Worm (Caenorhabditis elegans): ENCODE measurements around the gene dlst-1.

Gene dlst-1

DNA sequence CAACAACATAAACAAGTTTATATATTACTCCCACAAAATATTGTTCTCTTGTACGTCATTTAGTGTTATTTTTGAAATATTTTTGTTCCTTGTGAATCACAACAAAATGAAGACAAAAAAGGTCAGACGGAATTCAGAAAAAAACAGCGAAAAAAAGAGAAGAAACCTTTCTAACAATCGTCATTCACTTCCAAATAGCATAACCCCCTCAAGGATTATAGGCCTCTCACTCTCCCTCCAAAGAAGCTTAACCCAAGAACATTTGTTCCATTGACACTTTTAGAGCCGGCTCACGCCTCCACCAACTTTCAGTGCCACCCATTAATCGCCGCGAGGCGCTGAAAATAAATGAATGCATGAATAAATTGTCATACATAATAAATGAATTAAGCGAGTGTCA lies 49.4 kb downstream of the dlst-1 start:
- TF ChIP-seq ceh-43 (GFP tag; optimal IDR thresholded peaks at IDR 0.05) (no peak), unc-62 (GFP tag; optimal IDR thresholded peaks at IDR 0.05) (no peak), ztf-11 (tag; optimal IDR thresholded peaks at IDR 0.05) (no peak), lsy-2 (tag; optimal IDR thresholded peaks at IDR 0.05) (no peak), drap-1 (GFP tag; optimal IDR thresholded peaks at IDR 0.05) (no peak), lin-32 (GFP tag; optimal IDR thresholded peaks at IDR 0.05) (no peak), cnd-1 (tag; optimal IDR thresholded peaks at IDR 0.05) (no peak), sem-2 (GFP tag; optimal IDR thresholded peaks at IDR 0.05) (no peak), pha-4 (tag; optimal IDR thresholded peaks at IDR 0.05) (no peak), bed-3 (GFP tag; optimal IDR thresholded peaks at IDR 0.05) (no peak), M03D4.4 (tag; optimal IDR thresholded peaks at IDR 0.05) (no peak), flh-1 (GFP tag; optimal IDR thresholded peaks at IDR 0.05) (no peak), blmp-1 (tag; optimal IDR thresholded peaks at IDR 0.05) (no peak), nhr-237 (tag; optimal IDR thresholded peaks at IDR 0.05) (no peak)

ce11 chrV:6658765-6659164 lies 50.1 kb downstream of the dlst-1 start:
- TF ChIP-seq sptf-1 (tag; optimal IDR thresholded peaks at IDR 0.05) (peak; percentile 14), nhr-12 (tag; optimal IDR thresholded peaks at IDR 0.05) (no peak), mep-1 (tag; optimal IDR thresholded peaks at IDR 0.05) (peak; percentile 50), nhr-76 (tag; optimal IDR thresholded peaks at IDR 0.05) (no peak), unc-120 (tag; optimal IDR thresholded peaks at IDR 0.05; ENCODE audit: poor library complexity, severe bottlenecking) (no peak), ham-2 (GFP tag; optimal IDR thresholded peaks at IDR 0.05) (no peak), tbx-8 (GFP tag; optimal IDR thresholded peaks at IDR 0.05) (no peak), nhr-237 (tag; optimal IDR thresholded peaks at IDR 0.05) (no peak)

DNA sequence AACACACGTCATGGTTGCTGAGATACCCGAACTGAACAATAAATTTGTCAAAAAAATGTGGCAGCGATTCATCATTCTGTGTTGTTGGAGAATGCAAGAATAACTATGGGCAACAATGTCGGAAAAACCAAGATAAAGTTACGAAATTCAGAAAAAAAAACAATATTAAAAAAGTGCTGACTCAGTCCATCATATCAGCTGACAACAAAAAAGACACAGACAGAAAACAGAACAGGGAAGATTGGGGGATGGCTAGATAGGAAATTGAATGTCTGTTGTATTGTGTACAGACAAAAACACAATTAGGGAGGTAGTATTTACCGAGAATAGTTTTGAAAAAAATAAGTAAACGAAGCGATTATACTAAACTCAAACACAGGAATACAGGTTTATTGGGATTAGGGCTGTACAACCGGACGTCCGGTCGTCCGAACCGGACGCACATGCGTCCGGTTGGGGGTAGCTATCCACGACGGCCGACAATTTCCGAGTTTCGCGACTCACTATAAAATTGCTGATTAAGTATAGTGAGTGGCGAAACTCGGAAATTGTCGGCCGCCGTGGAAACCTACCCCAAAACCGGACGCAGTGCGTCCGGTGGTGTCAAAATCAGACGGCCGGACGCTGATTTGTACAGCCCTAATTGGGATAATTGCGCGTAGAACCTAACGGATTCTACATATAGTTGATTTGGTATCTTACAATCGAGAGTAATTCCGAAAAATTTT lies 51.2 kb downstream of the dlst-1 start:
- TF ChIP-seq ham-2 (GFP tag; optimal IDR thresholded peaks at IDR 0.05) (no peak), nhr-237 (tag; optimal IDR thresholded peaks at IDR 0.05) (no peak), tbx-8 (GFP tag; optimal IDR thresholded peaks at IDR 0.05) (no peak), ceh-39 (tag; optimal IDR thresholded peaks at IDR 0.05) (no peak), flh-1 (GFP tag; optimal IDR thresholded peaks at IDR 0.05) (no peak)

Measured in whole organism, mixed stage, embryonic.